Worm (Caenorhabditis elegans): ENCODE data around the gene C34C12.1.

ce11 chrIII:3452563-3453210, 1.5 kb upstream of the C34C12.1 start, which contains the start of the genes K01A11.3 and C34C12.12:
- TF ChIP-seq sdc-2 (tag; optimal IDR thresholded peaks at IDR 0.05) (no peak), odd-2 (tag; optimal IDR thresholded peaks at IDR 0.05) (no peak), ztf-16 (tag; optimal IDR thresholded peaks at IDR 0.05) (no peak), ceh-48 (tag; optimal IDR thresholded peaks at IDR 0.05) (no peak), nhr-11 (tag; optimal IDR thresholded peaks at IDR 0.05) (no peak), elt-4 (tag; optimal IDR thresholded peaks at IDR 0.05) (no peak), pqm-1 (tag; optimal IDR thresholded peaks at IDR 0.05) (no peak), ama-1 (optimal IDR thresholded peaks at IDR 0.05) (no peak), hlh-8 (tag; optimal IDR thresholded peaks at IDR 0.05) (no peak), K09A11.1 (tag; optimal IDR thresholded peaks at IDR 0.05; ENCODE audit: insufficient read depth) (no peak), ref-2 (tag; optimal IDR thresholded peaks at IDR 0.05) (no peak), hlh-30 (tag; optimal IDR thresholded peaks at IDR 0.05; ENCODE audit: insufficient read depth) (no peak), pros-1 (tag; optimal IDR thresholded peaks at IDR 0.05) (no peak)

Measured in whole organism, late embryonic.